Fruit fly (Drosophila melanogaster) Kc167 (cell line): ENCODE measurements around the gene nebu.

Experiments used
- Myc ChIP-seq: fragments of >200 bp; optimal IDR thresholded peaks from 2 replicates; lab custom pipeline; 2017; ENCODE audit warnings: missing external identifiers
- Sin3A ChIP-seq: fragments of >200 bp; optimal IDR thresholded peaks from 2 replicates; lab custom pipeline; 2018; ENCODE audit warnings: missing external identifiers
- h ChIP-seq: fragments of >200 bp; optimal IDR thresholded peaks from 3 replicates; lab custom pipeline; 2018; ENCODE audit warnings: missing external identifiers
- insv ChIP-seq: fragments of >200 bp; optimal IDR thresholded peaks from 3 replicates; lab custom pipeline; 2018; ENCODE audit warnings: missing external identifiers
- psq ChIP-seq: fragments of >200 bp; optimal IDR thresholded peaks from 2 replicates; lab custom pipeline; 2017; ENCODE audit warnings: missing external identifiers
- ttk ChIP-seq: sonication (Bioruptor generic); optimal IDR thresholded peaks from 2 replicates; lab custom pipeline; 2017; ENCODE audit warnings: missing external identifiers

Gene nebu

DNA sequence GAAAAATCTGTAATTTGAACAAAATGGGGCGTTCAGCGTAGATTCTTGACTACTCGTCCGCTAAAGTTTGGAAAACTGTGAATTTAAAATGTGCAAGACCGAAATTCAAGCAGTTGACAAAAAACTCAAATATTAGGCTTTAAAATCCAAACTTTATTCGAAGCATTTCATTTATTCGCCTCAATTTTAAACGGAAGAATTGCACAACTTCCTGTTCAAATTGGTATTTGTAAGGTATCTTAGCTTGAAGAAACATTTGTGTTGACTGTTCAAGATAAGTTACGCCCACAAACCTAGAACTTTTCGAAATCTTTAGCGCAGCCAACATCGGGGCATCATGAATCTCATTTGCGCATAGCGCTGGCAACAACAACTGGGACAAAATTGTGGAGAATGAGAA lies 64.3 kb downstream of the nebu start, which contains the start of gene CG32106:
Gene CG32106 (minus strand): TSS at position 101 of the 400 bp plus-strand sequence.
- TF ChIP-seq Sin3A (lab: Kevin White, UChicago) (no peak), h (no peak), psq (lab: Kevin White, UChicago) (no peak), insv (lab: Kevin White, UChicago) (no peak), Myc (lab: Kevin White, UChicago) (no peak), ttk (lab: Kevin White, UChicago) (no peak)
